Fruit fly (Drosophila melanogaster): ENCODE measurements around the gene CG9886.

The CG9886 gene

DNA sequence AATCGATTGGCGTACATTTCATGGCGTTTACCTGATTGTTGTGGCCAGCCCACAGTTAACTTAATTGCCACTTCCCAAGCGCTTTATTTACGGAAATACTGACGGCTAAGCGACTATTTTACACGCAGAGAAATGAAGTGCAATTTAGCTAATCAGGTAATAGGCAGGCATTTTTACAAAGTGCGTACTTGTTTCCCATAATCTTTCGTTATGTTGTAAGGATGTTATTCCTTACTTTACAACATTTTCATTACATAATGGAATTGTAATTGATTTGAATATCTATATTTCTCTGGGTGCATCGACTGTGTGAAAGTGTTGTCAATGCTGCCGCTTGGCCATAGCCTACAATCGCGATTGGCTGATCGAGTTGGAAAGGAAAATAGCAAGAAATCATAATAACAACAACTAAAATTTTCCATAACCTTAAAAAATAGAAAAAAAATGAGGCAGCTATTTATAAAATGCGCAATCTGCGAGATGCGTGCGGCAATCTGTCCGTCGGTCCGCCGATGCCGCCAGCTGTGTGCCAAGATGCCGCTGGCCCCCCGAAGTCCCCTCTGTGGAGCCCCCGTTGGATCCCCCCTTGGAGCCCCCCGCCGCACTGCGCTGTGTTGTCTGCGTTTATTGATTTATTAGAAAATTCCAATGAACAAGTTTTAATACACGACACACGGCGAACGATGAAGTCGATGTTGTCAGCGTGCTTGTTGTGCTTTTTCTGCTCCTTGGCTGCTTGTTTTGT is 6.0 kb downstream of the CG9886 start (continued):
- TF ChIP-seq Sp1 (GFP tag; optimal IDR thresholded peaks at IDR 0.05) (no peak), psq (GFP tag; optimal IDR thresholded peaks at IDR 0.05) (no peak), CrebA (GFP tag; optimal IDR thresholded peaks at IDR 0.05; ENCODE audit: borderline replicate concordance) (no peak), tai (GFP tag; optimal IDR thresholded peaks at IDR 0.05) (no peak)

DNA sequence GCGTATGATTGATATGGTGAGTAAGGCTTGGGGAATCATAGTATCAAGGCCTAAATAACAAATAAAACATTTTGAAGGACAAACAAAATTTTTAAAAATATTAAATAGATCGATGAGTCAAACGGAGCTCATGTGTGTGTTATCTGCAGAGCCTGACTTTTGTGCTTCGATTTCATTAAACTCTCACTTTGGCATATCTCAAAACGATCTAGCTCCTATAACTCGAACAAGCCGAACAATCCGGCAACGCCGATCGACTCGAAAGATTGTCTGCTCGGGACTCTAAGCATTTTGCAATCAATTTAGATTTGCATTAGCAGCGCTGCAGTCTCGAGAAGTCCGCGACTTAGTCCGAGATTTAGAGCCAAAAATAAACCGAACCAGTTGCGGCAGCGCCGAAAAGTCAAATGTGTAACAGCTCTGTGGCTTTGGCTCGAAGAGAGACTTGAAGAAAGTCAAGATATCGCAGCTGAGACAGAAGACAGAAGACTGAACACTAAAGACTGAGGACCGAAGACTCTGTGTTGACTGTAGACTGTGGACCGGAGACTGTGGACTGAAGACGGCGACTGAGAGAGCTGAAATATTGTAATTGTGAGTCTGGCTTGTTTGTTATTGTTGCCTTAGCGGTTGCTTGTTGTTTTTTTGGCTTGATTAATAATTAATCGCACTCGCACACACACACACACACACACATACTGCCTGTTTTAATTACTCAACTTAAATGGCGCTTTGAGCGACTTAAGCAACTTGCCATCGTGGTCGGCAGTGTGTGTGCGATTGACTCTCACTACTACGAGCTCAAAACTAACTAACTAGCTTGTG is 7.0 kb downstream of the CG9886 start:
- no peak for TF ChIP-seq dmrt93B (GFP tag; optimal IDR thresholded peaks at IDR 0.05)
- peak; percentile 87 for TF ChIP-seq Dfd (GFP tag; optimal IDR thresholded peaks at IDR 0.05)

DNA sequence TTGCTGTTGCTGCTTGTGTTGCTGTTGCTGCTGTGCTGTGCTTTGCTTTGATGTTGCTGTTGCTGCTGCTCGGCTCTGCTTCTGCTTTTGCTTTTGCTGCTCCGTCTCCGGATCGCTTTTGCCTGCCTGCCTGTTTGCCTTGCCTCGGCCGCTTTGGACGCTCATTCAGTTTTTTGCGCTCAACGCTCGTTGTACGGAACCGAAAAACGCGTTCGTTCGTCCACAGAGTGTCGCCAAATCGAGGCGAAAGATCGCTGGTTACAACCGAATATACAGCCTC is 7.5 kb downstream of the CG9886 start, which contains the start of gene dpp:
Gene dpp (plus strand): TSS at position 164 of the 280 bp plus-strand sequence.
- TF ChIP-seq N (GFP tag; optimal IDR thresholded peaks at IDR 0.05) = no peak
- TF ChIP-seq Dfd (GFP tag; optimal IDR thresholded peaks at IDR 0.05) = peak; percentile 63
- no peak for TF ChIP-seq woc (GFP tag; optimal IDR thresholded peaks at IDR 0.05)

DNA sequence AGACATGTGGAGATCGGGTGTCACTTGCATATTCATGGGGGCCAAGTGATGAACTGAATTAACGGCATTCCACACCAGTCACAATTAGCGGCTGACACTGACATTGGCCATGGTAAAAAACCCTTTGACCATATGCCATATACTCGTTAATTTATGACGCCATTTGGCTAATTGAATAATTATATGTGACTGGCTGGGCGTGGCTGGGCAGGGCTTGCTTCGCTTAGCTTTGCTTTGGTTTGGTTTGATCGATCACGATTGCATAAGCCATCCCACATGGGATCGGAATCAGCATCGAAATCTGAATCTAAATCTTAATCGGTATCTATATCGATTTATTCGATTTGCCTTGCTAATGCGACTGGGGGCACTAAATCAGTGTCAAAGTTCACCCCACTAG is 9.0 kb downstream of the CG9886 start:
- TF ChIP-seq Hr78 (GFP tag; optimal IDR thresholded peaks at IDR 0.05) (no peak), dmrt93B (GFP tag; optimal IDR thresholded peaks at IDR 0.05) (no peak), Sp1 (GFP tag; optimal IDR thresholded peaks at IDR 0.05) (no peak), dl (GFP tag; optimal IDR thresholded peaks at IDR 0.05; ENCODE audit: insufficient read depth in 1 of 2, partially characterized antibody in 2 of 2) (no peak), Jra (GFP tag; optimal IDR thresholded peaks at IDR 0.05) (no peak)

DNA sequence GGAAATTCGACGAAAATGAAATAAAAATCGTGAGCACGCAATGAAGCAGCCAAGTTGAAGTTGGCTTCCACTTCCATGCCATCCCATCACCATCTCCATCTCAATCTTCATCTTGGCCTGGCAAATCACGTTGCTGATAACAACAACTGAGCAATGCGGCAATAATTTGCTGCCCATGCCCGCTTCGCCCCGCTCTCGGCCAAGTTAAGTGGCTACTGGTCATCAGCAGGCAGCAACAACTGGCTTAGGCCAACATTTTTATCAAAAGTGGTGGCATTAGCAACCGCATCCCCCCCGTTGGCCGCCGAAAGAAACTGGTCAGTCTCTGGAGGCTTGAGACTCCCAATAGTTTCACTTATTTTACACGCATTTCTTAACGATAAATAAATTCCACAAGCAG is 9.6 kb downstream of the CG9886 start:
- no peak for TF ChIP-seq Hr83 (GFP tag; optimal IDR thresholded peaks at IDR 0.05; ENCODE audit: poor library complexity, severe bottlenecking)
- no peak for TF ChIP-seq tai (GFP tag; optimal IDR thresholded peaks at IDR 0.05)
- no peak for TF ChIP-seq CG9705 (GFP tag; optimal IDR thresholded peaks at IDR 0.05)
- TF ChIP-seq pan (optimal IDR thresholded peaks at IDR 0.05) = no peak
- TF ChIP-seq GATAd (GFP tag; optimal IDR thresholded peaks at IDR 0.05) = no peak
- TF ChIP-seq lola (GFP tag; optimal IDR thresholded peaks at IDR 0.05) = no peak
- TF ChIP-seq foxo (GFP tag; optimal IDR thresholded peaks at IDR 0.05) = no peak
- TF ChIP-seq HLH106 (tag; optimal IDR thresholded peaks at IDR 0.05) = no peak
- no peak for TF ChIP-seq rgr (GFP tag; optimal IDR thresholded peaks at IDR 0.05)
- TF ChIP-seq Rel (GFP tag; optimal IDR thresholded peaks at IDR 0.05) = no peak
- no peak for TF ChIP-seq Rel (tag; optimal IDR thresholded peaks at IDR 0.05)

DNA sequence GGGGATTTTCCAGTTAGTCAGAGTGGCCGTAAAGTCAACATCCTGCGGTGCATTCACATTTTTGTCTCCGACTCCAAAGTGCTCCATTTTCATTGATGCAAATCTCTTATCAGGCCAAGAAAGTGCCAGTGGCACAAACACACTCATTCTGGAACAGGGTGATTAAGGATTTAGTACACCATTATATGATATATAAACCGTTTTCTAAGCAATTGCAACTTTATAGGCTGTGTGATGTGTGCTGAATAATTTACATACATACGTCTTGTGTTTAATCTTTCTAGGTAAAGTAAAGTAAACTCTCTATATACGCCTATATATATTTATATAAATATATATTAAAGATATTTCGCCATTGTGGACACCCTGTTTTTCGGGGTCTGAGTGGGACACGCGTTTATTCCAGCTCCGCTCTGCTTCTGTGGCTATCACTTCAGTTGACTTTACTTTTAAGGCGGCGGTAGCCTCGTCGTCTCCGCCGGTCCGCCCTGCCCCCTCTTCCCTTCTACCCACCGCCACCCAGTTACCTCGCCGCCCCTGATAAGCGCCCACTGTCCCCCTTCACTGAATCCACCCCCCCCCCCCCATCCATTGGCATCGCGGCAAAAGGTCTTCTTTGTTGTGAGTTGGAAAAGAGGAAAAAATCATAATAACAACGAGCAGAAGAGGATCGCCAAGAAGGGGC is 12.3 kb downstream of the CG9886 start:
- TF ChIP-seq HLH106 (tag; optimal IDR thresholded peaks at IDR 0.05) (peak; percentile 50), OdsH (GFP tag; optimal IDR thresholded peaks at IDR 0.05) (peak; percentile 17), br (GFP tag; optimal IDR thresholded peaks at IDR 0.05) (peak; percentile 4), Sp1 (GFP tag; optimal IDR thresholded peaks at IDR 0.05) (peak; percentile 52), Rel (GFP tag; optimal IDR thresholded peaks at IDR 0.05) (no peak), Rel (tag; optimal IDR thresholded peaks at IDR 0.05) (peak; percentile 22), sv (GFP tag; optimal IDR thresholded peaks at IDR 0.05) (no peak), CG32264 (GFP tag; optimal IDR thresholded peaks at IDR 0.05) (no peak)

DNA sequence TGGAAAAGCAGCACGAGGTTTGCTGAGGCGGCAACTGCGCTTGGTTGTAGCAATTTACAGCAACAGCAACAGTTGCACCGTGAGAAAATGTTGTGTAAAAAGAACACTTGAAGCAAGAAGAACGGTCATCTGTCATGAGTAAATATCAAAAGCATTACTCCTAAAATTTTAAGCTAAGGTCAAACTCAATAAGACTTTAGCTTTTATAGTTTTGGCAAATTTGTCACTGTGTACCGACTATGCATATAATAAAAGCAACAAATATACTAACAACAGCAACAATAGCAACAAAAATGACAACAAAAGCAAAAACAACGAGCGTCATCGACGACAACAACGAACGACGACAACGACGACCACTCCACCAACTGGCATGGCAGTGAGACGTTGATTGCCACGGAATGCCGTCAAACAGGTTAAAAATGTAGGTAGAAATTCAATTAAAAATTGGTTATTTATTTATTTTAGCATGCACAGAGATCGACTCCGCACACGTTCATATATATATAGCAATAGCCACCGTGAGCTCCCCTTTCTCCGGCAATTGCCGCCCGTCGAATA is 12.9 kb downstream of the CG9886 start:
- TF ChIP-seq fru (GFP tag; optimal IDR thresholded peaks at IDR 0.05) (peak; percentile 89), dsf (GFP tag; optimal IDR thresholded peaks at IDR 0.05; ENCODE audit: borderline replicate concordance) (no peak), Mio (GFP tag; optimal IDR thresholded peaks at IDR 0.05) (peak; percentile 45), Rel (GFP tag; optimal IDR thresholded peaks at IDR 0.05) (no peak), Rel (tag; optimal IDR thresholded peaks at IDR 0.05) (peak; percentile 56), N (GFP tag; optimal IDR thresholded peaks at IDR 0.05) (no peak), Dfd (GFP tag; optimal IDR thresholded peaks at IDR 0.05) (no peak), Sp1 (GFP tag; optimal IDR thresholded peaks at IDR 0.05) (peak; percentile 86), CG9705 (GFP tag; optimal IDR thresholded peaks at IDR 0.05) (peak; percentile 79), GATAd (GFP tag; optimal IDR thresholded peaks at IDR 0.05) (peak; percentile 52), br (GFP tag; optimal IDR thresholded peaks at IDR 0.05) (peak; percentile 89), rgr (GFP tag; optimal IDR thresholded peaks at IDR 0.05) (peak; percentile 89), Hr83 (GFP tag; optimal IDR thresholded peaks at IDR 0.05; ENCODE audit: poor library complexity, severe bottlenecking) (peak; percentile 36), Hnf4 (GFP tag; optimal IDR thresholded peaks at IDR 0.05) (peak; percentile 86), pan (optimal IDR thresholded peaks at IDR 0.05) (no peak), foxo (GFP tag; optimal IDR thresholded peaks at IDR 0.05) (peak; percentile 10 to 88), ey (GFP tag; optimal IDR thresholded peaks at IDR 0.05) (peak; percentile 89), OdsH (GFP tag; optimal IDR thresholded peaks at IDR 0.05) (peak; percentile 84), sage (GFP tag; optimal IDR thresholded peaks at IDR 0.05) (peak; percentile 76), jim (GFP tag; optimal IDR thresholded peaks at IDR 0.05) (no peak)

Measured in whole organism, wandering third instar larva.